Worm (Caenorhabditis elegans): Measurements from ENCODE around the gene F35H8.1.

F35H8.1 gene

ce11 chrII:9532011-9532410 is 21.1 kb downstream of the F35H8.1 start, which contains the start of gene sra-9:
sra-9 (plus strand) TSS chrII:9532311.
- TF ChIP-seq madf-10 (tag; optimal IDR thresholded peaks at IDR 0.05) (no peak), hsf-1 (GFP tag; IDR thresholded peaks at IDR 0.05) (no peak), D2030.7 (GFP tag; IDR thresholded peaks at IDR 0.05) (no peak), unc-62 (GFP tag; optimal IDR thresholded peaks at IDR 0.05) (no peak), atf-7 (tag; optimal IDR thresholded peaks at IDR 0.05) (no peak), let-526 (GFP tag; IDR thresholded peaks at IDR 0.05) (no peak), Y53G8AR.9 (GFP tag; conservative IDR thresholded peaks at IDR 0.05) (no peak), egl-18 (GFP tag; IDR thresholded peaks at IDR 0.05) (no peak), ceh-91 (GFP tag; IDR thresholded peaks at IDR 0.05) (no peak), pbrm-1 (GFP tag; IDR thresholded peaks at IDR 0.05) (no peak), K11D2.4 (GFP tag; IDR thresholded peaks at IDR 0.05) (no peak), hlh-12 (tag; optimal IDR thresholded peaks at IDR 0.05) (no peak), Y67H2A.10 (GFP tag; conservative IDR thresholded peaks at IDR 0.05) (no peak), lin-26 (GFP tag; IDR thresholded peaks at IDR 0.05) (no peak), nhr-120 (GFP tag; IDR thresholded peaks at IDR 0.05) (no peak), hlh-26 (GFP tag; conservative IDR thresholded peaks at IDR 0.05) (no peak), F37B4.10 (GFP tag; IDR thresholded peaks at IDR 0.05) (no peak), tbx-9 (tag; optimal IDR thresholded peaks at IDR 0.05; ENCODE audit: borderline replicate concordance) (no peak), die-1 (tag; optimal IDR thresholded peaks at IDR 0.05) (no peak)

- TF ChIP-seq cebp-1 (GFP tag; IDR thresholded peaks at IDR 0.05): no peak
- TF ChIP-seq cebp-1 (tag; optimal IDR thresholded peaks at IDR 0.05): no peak
- no peak for TF ChIP-seq ztf-6 (GFP tag; IDR thresholded peaks at IDR 0.05)
- TF ChIP-seq xnd-1 (tag; optimal IDR thresholded peaks at IDR 0.05): no peak
- TF ChIP-seq mcd-1 (GFP tag; IDR thresholded peaks at IDR 0.05): no peak
- no peak for TF ChIP-seq him-1 (tag; optimal IDR thresholded peaks at IDR 0.05)
- no peak for TF ChIP-seq F33H1.4 (GFP tag; IDR thresholded peaks at IDR 0.05)
- TF ChIP-seq mel-28 (tag; optimal IDR thresholded peaks at IDR 0.05; ENCODE audit: borderline replicate concordance): no peak
- TF ChIP-seq zfh-2 (GFP tag; conservative IDR thresholded peaks at IDR 0.05): no peak
- TF ChIP-seq B0035.1 (tag; optimal IDR thresholded peaks at IDR 0.05): no peak
- no peak for TF ChIP-seq lag-1 (GFP tag; IDR thresholded peaks at IDR 0.05)
- TF ChIP-seq egl-44 (GFP tag; IDR thresholded peaks at IDR 0.05): no peak
- TF ChIP-seq madf-8 (GFP tag; conservative IDR thresholded peaks at IDR 0.05): no peak
- TF ChIP-seq hrde-1 (tag; optimal IDR thresholded peaks at IDR 0.05; ENCODE audit: borderline replicate concordance): no peak
- TF ChIP-seq dox-1 (GFP tag; IDR thresholded peaks at IDR 0.05): no peak
- no peak for TF ChIP-seq hlh-26 (GFP tag; conservative IDR thresholded peaks at IDR 0.05)
Observed at ce11 chrII:9528480-9528879, 24.6 kb downstream of the F35H8.1 start, which contains the start of gene sra-2. sra-2 (plus strand) TSS chrII:9528780.

ce11 chrII:9523539-9524224 is 29.4 kb downstream of the F35H8.1 start, which contains the start of gene mex-6:
mex-6 (plus strand) TSS chrII:9524174.
- no peak for TF ChIP-seq hmg-1.2 (GFP tag; IDR thresholded peaks at IDR 0.05)
- TF ChIP-seq madf-3 (GFP tag; IDR thresholded peaks at IDR 0.05): peak; percentile 42; the same call in 1 of the 2 replicates
- TF ChIP-seq sptf-2 (GFP tag; optimal IDR thresholded peaks at IDR 0.05): no peak
- no peak for TF ChIP-seq Y53F4B.3 (GFP tag; IDR thresholded peaks at IDR 0.05)
- TF ChIP-seq tlf-1 (GFP tag; optimal IDR thresholded peaks at IDR 0.05): peak; percentile 32
- TF ChIP-seq efl-1 (GFP tag; optimal IDR thresholded peaks at IDR 0.05): peak; percentile 95
- peak; percentile 85 for TF ChIP-seq ceh-91 (GFP tag; IDR thresholded peaks at IDR 0.05)
- TF ChIP-seq him-1 (tag; optimal IDR thresholded peaks at IDR 0.05): peak; percentile 53
- TF ChIP-seq sdz-38 (tag; optimal IDR thresholded peaks at IDR 0.05): no peak
- peak; percentile 94 for TF ChIP-seq F33H1.4 (GFP tag; IDR thresholded peaks at IDR 0.05)
- no peak for TF ChIP-seq hrde-1 (tag; optimal IDR thresholded peaks at IDR 0.05; ENCODE audit: borderline replicate concordance)
- no peak for TF ChIP-seq F57C9.4 (tag; optimal IDR thresholded peaks at IDR 0.05)
- no peak for TF ChIP-seq tbx-9 (tag; optimal IDR thresholded peaks at IDR 0.05; ENCODE audit: borderline replicate concordance)
- TF ChIP-seq attf-5 (GFP tag; optimal IDR thresholded peaks at IDR 0.05): no peak
- peak; percentile 30 for TF ChIP-seq F49E8.2 (tag; optimal IDR thresholded peaks at IDR 0.05; ENCODE audit: insufficient read depth)
- no peak for TF ChIP-seq madf-10 (tag; optimal IDR thresholded peaks at IDR 0.05)
- no peak; the same call in 1 of the 2 replicates for TF ChIP-seq pbrm-1 (GFP tag; IDR thresholded peaks at IDR 0.05)
- TF ChIP-seq zim-3 (tag; optimal IDR thresholded peaks at IDR 0.05): no peak
- TF ChIP-seq snpc-3.4 (tag; optimal IDR thresholded peaks at IDR 0.05): peak; percentile 58

All from whole organism, young adult.